Fruit fly (Drosophila melanogaster) whole organism, embryonic: ENCODE results near the gene CAH6.

Experiments
- CG11456 ChIP-seq: fragments of 200-800 bp; sonication (Bioruptor generic); IDR thresholded peaks from 3 replicates; pipeline ENCODE4 v1.3.6; 2022; ENCODE audit warnings: missing biosample characterization, missing genetic modification characterization
- CG12299 ChIP-seq: fragments of 200-800 bp; sonication (Bioruptor generic); optimal IDR thresholded peaks from 2 replicates; lab custom pipeline; 2018; ENCODE audit warnings: missing biosample characterization, mild to moderate bottlenecking, missing genetic modification characterization
- CG12659 ChIP-seq: fragments of 200-800 bp; sonication (Bioruptor generic); optimal IDR thresholded peaks from 3 replicates; lab custom pipeline; 2017; ENCODE audit warnings: mild to moderate bottlenecking, missing biosample characterization, missing genetic modification reagents, missing genetic modification characterization
- CG13624 ChIP-seq: fragments of 200-800 bp; sonication (Bioruptor generic); optimal IDR thresholded peaks from 2 replicates; lab custom pipeline; 2016; ENCODE audit warnings: missing biosample characterization, missing genetic modification characterization
- CG13775 ChIP-seq: fragments of 200-800 bp; sonication (Bioruptor generic); optimal IDR thresholded peaks from 3 replicates; lab custom pipeline; 2017; ENCODE audit warnings: missing biosample characterization, mild to moderate bottlenecking, missing genetic modification characterization
- CG14710 ChIP-seq: fragments of 200-800 bp; sonication (Bioruptor generic); optimal IDR thresholded peaks from 3 replicates; lab custom pipeline; 2019; ENCODE audit warnings: missing biosample characterization, mild to moderate bottlenecking, missing genetic modification characterization, moderate library complexity
- CG2129 ChIP-seq: fragments of 200-800 bp; sonication (Bioruptor generic); IDR thresholded peaks from 2 replicates; pipeline ENCODE4 v1.3.6; 2022; ENCODE audit warnings: missing biosample characterization, missing genetic modification characterization; ENCODE audit not compliant: partially characterized antibody
- CG2712 ChIP-seq: fragments of 200-800 bp; optimal IDR thresholded peaks from 3 replicates; lab custom pipeline; 2019; ENCODE audit warnings: missing biosample characterization, mild to moderate bottlenecking, missing genetic modification characterization, moderate library complexity
- CG31365 ChIP-seq: fragments of 200-800 bp; sonication (Bioruptor generic); optimal IDR thresholded peaks from 2 replicates; lab custom pipeline; 2018; ENCODE audit warnings: missing biosample characterization, mild to moderate bottlenecking, missing genetic modification characterization
- CG31441 ChIP-seq: fragments of 200-800 bp; sonication (Bioruptor generic); IDR thresholded peaks from 2 replicates; pipeline ENCODE4 v1.3.6; 2022; ENCODE audit warnings: missing biosample characterization, missing genetic modification characterization
- CG34422 ChIP-seq: fragments of 200-800 bp; sonication (Bioruptor generic); IDR thresholded peaks from 3 replicates; pipeline ENCODE4 v1.3.6; 2022; ENCODE audit warnings: missing biosample characterization, missing genetic modification characterization
- CG3838 ChIP-seq: fragments of 200-800 bp; sonication (Bioruptor generic); optimal IDR thresholded peaks from 3 replicates; lab custom pipeline; 2016; ENCODE audit warnings: missing biosample characterization, missing genetic modification characterization
- CG3847 ChIP-seq: fragments of 200-800 bp; sonication (Bioruptor generic); IDR thresholded peaks from 2 replicates; pipeline ENCODE4 v1.3.6; 2022; ENCODE audit warnings: missing biosample characterization, missing genetic modification characterization
- CG7357 ChIP-seq: fragments of 200-800 bp; sonication (Bioruptor generic); IDR thresholded peaks from 3 replicates; pipeline ENCODE4 v1.3.6; 2022; ENCODE audit warnings: missing biosample characterization, missing genetic modification characterization
- CG7372 ChIP-seq: fragments of 200-800 bp; sonication (Bioruptor generic); IDR thresholded peaks from 2 replicates; pipeline ENCODE4 v1.3.6; 2022; ENCODE audit warnings: missing biosample characterization, missing genetic modification characterization
- CG7928 ChIP-seq: fragments of 200-800 bp; sonication (Bioruptor generic); optimal IDR thresholded peaks from 2 replicates; lab custom pipeline; 2017; ENCODE audit warnings: missing biosample characterization, mild to moderate bottlenecking, missing genetic modification characterization
- CG9727 ChIP-seq: fragments of 200-800 bp; sonication (Bioruptor generic); optimal IDR thresholded peaks from 3 replicates; lab custom pipeline; 2017; ENCODE audit warnings: missing biosample characterization, mild to moderate bottlenecking, missing genetic modification characterization
- CG9932 ChIP-seq: fragments of 200-800 bp; sonication (Bioruptor generic); IDR thresholded peaks from 2 replicates; pipeline ENCODE4 v1.3.6; 2022; ENCODE audit warnings: missing biosample characterization, missing genetic modification characterization
- CHES-1-like ChIP-seq: fragments of 200-800 bp; sonication (Bioruptor generic); optimal IDR thresholded peaks from 2 replicates; lab custom pipeline; 2016; ENCODE audit warnings: missing biosample characterization, missing genetic modification characterization
- CrebB ChIP-seq: fragments of 200-800 bp; sonication (Bioruptor generic); optimal IDR thresholded peaks from 3 replicates; lab custom pipeline; 2018; ENCODE audit warnings: missing biosample characterization, mild to moderate bottlenecking, missing genetic modification characterization
- Gug ChIP-seq: fragments of 200-800 bp; sonication (Bioruptor generic); IDR thresholded peaks from 4 replicates; pipeline ENCODE4 v1.3.6; 2022; ENCODE audit warnings: missing biosample characterization, missing genetic modification characterization
- H2.0 ChIP-seq: fragments of 200-800 bp; sonication (Bioruptor generic); IDR thresholded peaks from 2 replicates; pipeline ENCODE4 v1.3.6; 2022; ENCODE audit warnings: missing biosample characterization, missing genetic modification characterization
- HLHmδ ChIP-seq: fragments of 200-800 bp; sonication (Bioruptor generic); optimal IDR thresholded peaks from 2 replicates; lab custom pipeline; 2018; ENCODE audit warnings: missing biosample characterization, mild to moderate bottlenecking, missing genetic modification characterization, moderate library complexity
- MESR4 ChIP-seq: fragments of 200-800 bp; sonication (Bioruptor generic); optimal IDR thresholded peaks from 2 replicates; lab custom pipeline; 2018; ENCODE audit warnings: missing biosample characterization, mild to moderate bottlenecking, missing genetic modification characterization, moderate library complexity
- Mad ChIP-seq: fragments of 200-800 bp; sonication (Bioruptor generic); optimal IDR thresholded peaks from 2 replicates; lab custom pipeline; 2016; ENCODE audit warnings: missing biosample characterization, missing genetic modification characterization
- Nf-YA ChIP-seq: fragments of 200-800 bp; sonication (Bioruptor generic); IDR thresholded peaks from 2 replicates; pipeline ENCODE4 v1.3.6; 2022; ENCODE audit warnings: missing biosample characterization, missing genetic modification characterization
- Sin3A ChIP-seq: fragments of >200 bp; optimal IDR thresholded peaks from 2 replicates; lab custom pipeline; 2018
- Sry-δ ChIP-seq: fragments of 200-800 bp; sonication (Bioruptor generic); optimal IDR thresholded peaks from 2 replicates; lab custom pipeline; 2016; ENCODE audit warnings: missing biosample characterization, missing genetic modification characterization
- bowl ChIP-seq: fragments of 200-800 bp; sonication (Bioruptor generic); IDR thresholded peaks from 2 replicates; pipeline ENCODE4 v1.3.6; 2022; ENCODE audit warnings: missing biosample characterization, missing genetic modification characterization
- cato ChIP-seq: fragments of 200-800 bp; sonication (Bioruptor generic); optimal IDR thresholded peaks from 2 replicates; lab custom pipeline; 2016; ENCODE audit warnings: missing biosample characterization, missing genetic modification characterization, borderline replicate concordance
- caup ChIP-seq: fragments of 200-800 bp; sonication (Bioruptor generic); optimal IDR thresholded peaks from 3 replicates; lab custom pipeline; 2017; ENCODE audit warnings: missing biosample characterization, mild to moderate bottlenecking, missing genetic modification characterization, moderate library complexity; ENCODE audit not compliant: severe bottlenecking
- ems ChIP-seq: fragments of 200-800 bp; sonication (Bioruptor generic); optimal IDR thresholded peaks from 3 replicates; lab custom pipeline; 2016; ENCODE audit warnings: missing biosample characterization, missing genetic modification characterization
- esg ChIP-seq: fragments of 200-800 bp; sonication (Bioruptor generic); conservative IDR thresholded peaks from 2 replicates; pipeline ENCODE4 v1.3.6; 2022; ENCODE audit warnings: missing biosample characterization, missing genetic modification characterization
- fd96Cb ChIP-seq: fragments of 200-800 bp; sonication (Bioruptor generic); optimal IDR thresholded peaks from 2 replicates; lab custom pipeline; 2018; ENCODE audit warnings: missing biosample characterization, mild to moderate bottlenecking, missing genetic modification characterization, moderate library complexity
- insv ChIP-seq, 2 experiments: fragments of 200-800 bp; sonication (Bioruptor generic); optimal IDR thresholded peaks; 3 replicates each; lab custom pipeline; 2016 to 2018; ENCODE audit warnings: missing biosample characterization in 2 of 2, missing genetic modification characterization in 2 of 2
- lilli ChIP-seq: fragments of 200-800 bp; sonication (Bioruptor generic); optimal IDR thresholded peaks from 3 replicates; lab custom pipeline; 2016; ENCODE audit warnings: missing biosample characterization, missing genetic modification characterization
- mam ChIP-seq: fragments of 200-800 bp; sonication (Bioruptor generic); optimal IDR thresholded peaks from 3 replicates; lab custom pipeline; 2016; ENCODE audit warnings: missing biosample characterization, missing genetic modification characterization
- nerfin-1 ChIP-seq: fragments of 200-800 bp; sonication (Bioruptor generic); optimal IDR thresholded peaks from 3 replicates; lab custom pipeline; 2019; ENCODE audit warnings: missing biosample characterization, mild to moderate bottlenecking, missing genetic modification characterization, moderate library complexity
- nerfin-2 ChIP-seq: fragments of 200-800 bp; sonication (Bioruptor generic); IDR thresholded peaks from 2 replicates; pipeline ENCODE4 v1.3.6; 2022; ENCODE audit warnings: missing biosample characterization, missing genetic modification characterization; ENCODE audit not compliant: partially characterized antibody
- nmo ChIP-seq: fragments of 200-800 bp; sonication (Bioruptor generic); optimal IDR thresholded peaks from 2 replicates; lab custom pipeline; 2018; ENCODE audit warnings: missing biosample characterization, mild to moderate bottlenecking, missing genetic modification characterization, moderate library complexity
- onecut ChIP-seq: fragments of 200-800 bp; sonication (Bioruptor generic); IDR thresholded peaks from 2 replicates; pipeline ENCODE4 v1.3.6; 2022; ENCODE audit warnings: missing biosample characterization, missing genetic modification characterization
- pb ChIP-seq: fragments of 200-800 bp; sonication (Bioruptor generic); optimal IDR thresholded peaks from 3 replicates; lab custom pipeline; 2016; ENCODE audit warnings: missing biosample characterization, missing genetic modification characterization
- slou ChIP-seq: fragments of 200-800 bp; sonication (Bioruptor generic); optimal IDR thresholded peaks from 3 replicates; lab custom pipeline; 2016; ENCODE audit warnings: missing biosample characterization, missing genetic modification characterization
- stc ChIP-seq: fragments of 200-800 bp; sonication (Bioruptor generic); IDR thresholded peaks from 2 replicates; pipeline ENCODE4 v1.3.6; 2022; ENCODE audit warnings: missing biosample characterization, missing genetic modification characterization
- tgo ChIP-seq: fragments of 200-800 bp; sonication (Bioruptor generic); IDR thresholded peaks from 3 replicates; pipeline ENCODE4 v1.3.6; 2022; ENCODE audit warnings: missing biosample characterization, missing genetic modification characterization
- usp ChIP-seq: fragments of >200 bp; optimal IDR thresholded peaks from 2 replicates; lab custom pipeline; 2017; ENCODE audit warnings: missing biosample characterization, missing genetic modification characterization
- vfl ChIP-seq: fragments of 200-800 bp; sonication (Bioruptor generic); optimal IDR thresholded peaks from 2 replicates; lab custom pipeline; 2016; ENCODE audit warnings: missing biosample characterization, missing genetic modification characterization

CAH6 gene

dm6 chr3R:31218997-31219992 lies 38.1 kb upstream of the CAH6 start, which contains the start of gene ATPsynC (continued):
- TF ChIP-seq nerfin-1 (tag; lab: Kevin White, UChicago) (peak; percentile 77), caup (GFP tag; lab: Kevin White, UChicago) (peak; percentile 27), fd96Cb (tag; lab: Kevin White, UChicago) (no peak), Nf-YA (GFP tag; lab: Robert Waterston, UW) (no peak), slou (GFP tag; lab: Kevin White, UChicago) (peak; percentile 10), CG13624 (peak; percentile 45), insv (GFP tag; optimal IDR thresholded peaks at IDR 0.05; lab: Kevin White, UChicago) (peak in 1 of 2 experiments; percentile 66), mam (GFP tag; lab: Kevin White, UChicago) (no peak), pb (GFP tag; lab: Kevin White, UChicago) (peak; percentile 51), CG11456 (GFP tag; lab: Robert Waterston, UW) (no peak), onecut (GFP tag; lab: Robert Waterston, UW) (peak; percentile 40), esg (no peak), CG31441 (GFP tag; lab: Robert Waterston, UW) (no peak), CG2129 (GFP tag; lab: Robert Waterston, UW) (no peak), nerfin-2 (GFP tag; lab: Robert Waterston, UW) (no peak), nmo (GFP tag; lab: Kevin White, UChicago) (peak; percentile 65), CHES-1-like (GFP tag; lab: Kevin White, UChicago) (no peak), Sry-δ (GFP tag; lab: Kevin White, UChicago) (peak; percentile 69), stc (GFP tag; lab: Robert Waterston, UW) (no peak), Mad (GFP tag; lab: Kevin White, UChicago) (peak; percentile 41), CG14710 (tag; lab: Kevin White, UChicago) (peak; percentile 79), CG7372 (GFP tag; lab: Robert Waterston, UW) (no peak), usp (GFP tag; lab: Kevin White, UChicago) (no peak), HLHmδ (peak; percentile 80), CG7357 (peak; percentile 99), cato (GFP tag; lab: Kevin White, UChicago) (no peak)

- TF ChIP-seq CG9727 (GFP tag; lab: Kevin White, UChicago) (peak; percentile 38), H2.0 (GFP tag; lab: Robert Waterston, UW) (no peak), MESR4 (GFP tag; lab: Kevin White, UChicago) (peak; percentile 100), CG7928 (GFP tag; lab: Kevin White, UChicago) (peak; percentile 96), CG9932 (GFP tag; lab: Robert Waterston, UW) (no peak), Sin3A (lab: Kevin White, UChicago) (peak; percentile 73), CG12659 (peak; percentile 32), CG12299 (tag; lab: Kevin White, UChicago) (no peak), CG34422 (GFP tag; lab: Robert Waterston, UW) (no peak), Gug (GFP tag; lab: Robert Waterston, UW) (peak; percentile 3; the same call in 1 of the 4 replicates), CG31365 (tag; lab: Kevin White, UChicago) (no peak), CrebB (tag; lab: Kevin White, UChicago) (peak; percentile 42), vfl (GFP tag; lab: Kevin White, UChicago) (no peak), tgo (GFP tag; lab: Robert Waterston, UW) (no peak), CG13775 (GFP tag; lab: Kevin White, UChicago) (no peak), bowl (no peak), ems (GFP tag; lab: Kevin White, UChicago) (no peak), lilli (GFP tag; lab: Kevin White, UChicago) (peak; percentile 9), CG2712 (tag; lab: Kevin White, UChicago) (peak; percentile 1), CG3847 (GFP tag; lab: Robert Waterston, UW) (no peak), CG3838 (no peak)
Observed at dm6 chr3R:31220456-31221336, 36.7 kb upstream of the CAH6 start, which contains the start of gene CG12054. Gene CG12054, plus strand, starts transcription at chr3R:31220702.
